Fruit fly (Drosophila melanogaster): ENCODE measurements around the gene CG9525.

- TF ChIP-seq Hr4 (GFP tag; optimal IDR thresholded peaks at IDR 0.05) (peak; percentile 30), OdsH (GFP tag; optimal IDR thresholded peaks at IDR 0.05) (peak; percentile 64), Blimp-1 (GFP tag; optimal IDR thresholded peaks at IDR 0.05) (peak; percentile 85), vri (GFP tag; optimal IDR thresholded peaks at IDR 0.05) (peak; percentile 80), net (GFP tag; optimal IDR thresholded peaks at IDR 0.05) (peak; percentile 51), Sox15 (GFP tag; optimal IDR thresholded peaks at IDR 0.05) (peak; percentile 50), CG8119 (GFP tag; IDR thresholded peaks at IDR 0.05) (no peak), CG6808 (GFP tag; optimal IDR thresholded peaks at IDR 0.05) (peak; percentile 67), CG8632 (GFP tag; optimal IDR thresholded peaks at IDR 0.05) (peak; percentile 38), CG34406 (GFP tag; optimal IDR thresholded peaks at IDR 0.05) (peak; percentile 72), spab (GFP tag; optimal IDR thresholded peaks at IDR 0.05) (peak; percentile 65)
These were observed 12.0 kb downstream of the CG9525 start for dm6 chr2L:8949919-8950722.

Data from whole organism, prepupa.